Worm (Caenorhabditis elegans) whole organism, L4 larva: ENCODE data around the gene F13A7.14.

Experiments used
- Y48G9A.11 ChIP-seq: fragments of 200-800 bp; sonication (Bioruptor generic); IDR thresholded peaks from 2 replicates; pipeline ENCODE4 v1.3.6; 2022; ENCODE audit warnings: missing genetic modification reagents, missing genetic modification characterization, missing compliant biosample characterization
- nhr-102 ChIP-seq: sonication (generic microtip); optimal IDR thresholded peaks from 2 replicates; lab custom pipeline; 2016; ENCODE audit warnings: mild to moderate bottlenecking, missing genetic modification characterization, moderate library complexity, missing compliant biosample characterization
- nhr-237 ChIP-seq: sonication (generic microtip); optimal IDR thresholded peaks from 2 replicates; lab custom pipeline; 2017; ENCODE audit warnings: missing biosample characterization, missing genetic modification characterization
- nhr-6 ChIP-seq: fragments of 150-350 bp; optimal IDR thresholded peaks from 2 replicates; lab custom pipeline; 2014; ENCODE audit warnings: missing biosample characterization, missing genetic modification characterization
- zag-1 ChIP-seq: fragments of 150-350 bp; optimal IDR thresholded peaks from 2 replicates; lab custom pipeline; 2014; ENCODE audit warnings: missing biosample characterization, missing genetic modification characterization

DNA sequence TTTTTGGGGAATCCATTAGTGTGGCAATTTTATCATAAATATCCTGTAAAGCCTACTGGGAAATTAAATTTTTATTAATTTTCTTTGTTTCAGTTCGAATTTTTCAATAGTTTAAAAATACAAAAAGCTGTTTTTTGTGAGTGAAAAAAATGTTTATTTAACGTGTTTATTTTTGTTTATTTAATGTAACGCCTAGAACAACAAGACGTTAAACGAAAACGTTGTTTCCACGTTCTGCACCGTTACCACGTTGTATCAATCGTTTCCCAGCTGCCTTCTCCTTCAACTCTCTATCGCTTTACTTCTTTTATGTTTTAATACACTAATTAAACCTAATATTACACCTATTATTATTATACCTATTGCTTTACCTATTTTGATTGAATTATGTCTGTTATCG lies 46.0 kb downstream of the F13A7.14 start, which contains the start of gene T08G3.13:
- no peak for TF ChIP-seq zag-1
- no peak for TF ChIP-seq nhr-6
- TF ChIP-seq nhr-237 (tag; lab: Kevin White, UChicago): no peak
- TF ChIP-seq nhr-102 (tag; lab: Kevin White, UChicago): no peak
- no peak for TF ChIP-seq Y48G9A.11 (GFP tag; lab: Robert Waterston, UW)
